Worm (Caenorhabditis elegans) whole organism, L4 larva: ENCODE data around the gene H04J21.1.

Source experiments
- ZK546.5 ChIP-seq, 2 experiments: sonication (generic microtip); optimal IDR thresholded peaks; 2 replicates each; lab custom pipeline; 2017; ENCODE audit warnings: missing biosample characterization in 2 of 2, missing genetic modification characterization in 2 of 2
- daf-12 ChIP-seq: fragments of 150-350 bp; optimal IDR thresholded peaks from 2 replicates; lab custom pipeline; 2014; ENCODE audit warnings: missing biosample characterization, missing genetic modification reagents, missing genetic modification characterization
- dve-1 ChIP-seq: sonication (generic microtip); optimal IDR thresholded peaks from 2 replicates; lab custom pipeline; 2017; ENCODE audit warnings: antibody characterized with exemption, mild to moderate bottlenecking, missing genetic modification characterization, missing compliant biosample characterization; ENCODE audit not compliant: insufficient read depth
- hlh-30 ChIP-seq: sonication (generic microtip); optimal IDR thresholded peaks from 2 replicates; lab custom pipeline; 2017; ENCODE audit warnings: antibody characterized with exemption, mild to moderate bottlenecking, missing genetic modification characterization, missing compliant biosample characterization; ENCODE audit not compliant: insufficient read depth
- lin-39 ChIP-seq: fragments of 150-350 bp; optimal IDR thresholded peaks from 2 replicates; lab custom pipeline; 2014; ENCODE audit warnings: missing biosample characterization, missing genetic modification reagents, missing genetic modification characterization
- mep-1 ChIP-seq: fragments of 150-350 bp; sonication (generic microtip); optimal IDR thresholded peaks from 3 replicates; lab custom pipeline; 2014; ENCODE audit warnings: missing biosample characterization, missing genetic modification characterization
- nhr-28 ChIP-seq: fragments of 150-350 bp; optimal IDR thresholded peaks from 2 replicates; lab custom pipeline; 2014; ENCODE audit warnings: missing biosample characterization, missing genetic modification characterization
- php-3 ChIP-seq: fragments of 200-800 bp; sonication (Bioruptor generic); IDR thresholded peaks from 2 replicates; pipeline ENCODE4 v1.3.6; 2022; ENCODE audit warnings: missing genetic modification reagents, missing genetic modification characterization, missing compliant biosample characterization
- pqm-1 ChIP-seq: sonication (generic microtip); optimal IDR thresholded peaks from 2 replicates; lab custom pipeline; 2017; ENCODE audit warnings: missing biosample characterization, missing genetic modification characterization
- unc-130 ChIP-seq: sonication (generic microtip); optimal IDR thresholded peaks from 2 replicates; lab custom pipeline; 2016; ENCODE audit warnings: missing genetic modification reagents, missing genetic modification characterization, missing compliant biosample characterization
- unc-62 ChIP-seq, 3 experiments: fragments of 150-350 bp in 1 of 3; sonication (generic microtip); optimal IDR thresholded peaks in 2 of 3; peaks in 1 of 3; 1 replicate in 1 of 3; 2 replicates in 2 of 3; lab custom pipeline; 2014 to 2017; ENCODE audit warnings: missing biosample characterization in 3 of 3, missing genetic modification characterization in 3 of 3, missing genetic modification reagents in 3 of 3, missing genotype in 1 of 3

ce11 chrIII:2328612-2329011 is 43.2 kb downstream of the H04J21.1 start:
- TF ChIP-seq pqm-1 (tag; lab: Kevin White, UChicago) (no peak), unc-130 (no peak), php-3 (GFP tag; lab: Robert Waterston, UW) (no peak), dve-1 (tag; lab: Kevin White, UChicago) (no peak), unc-62 (GFP tag; optimal IDR thresholded peaks at IDR 0.05 in 1 of 2; lab: Kevin White, UChicago) (peak in 1 of 2 experiments; percentile 61), unc-62 (tag; optimal IDR thresholded peaks at IDR 0.05; lab: Kevin White, UChicago) (no peak), nhr-28 (tag; lab: Kevin White, UChicago) (no peak), hlh-30 (tag; lab: Kevin White, UChicago) (no peak), mep-1 (tag; lab: Kevin White, UChicago) (no peak), lin-39 (tag; lab: Kevin White, UChicago) (no peak), ZK546.5 (tag; optimal IDR thresholded peaks at IDR 0.05; lab: Kevin White, UChicago) (no peak), daf-12 (tag; lab: Kevin White, UChicago) (no peak)
